Worm (Caenorhabditis elegans) whole organism, young adult: ENCODE results near the gene rskd-1.
A peak's percentile ranks its signal among the peaks of the same experiment; 100 is the strongest.

ENCODE experiments used
- B0261.1 ChIP-seq: sonication (generic microtip); optimal IDR thresholded peaks from 2 replicates; lab custom pipeline; 2016; ENCODE audit warnings: mild to moderate bottlenecking, missing genetic modification characterization, moderate library complexity, missing compliant biosample characterization
- B0336.3 ChIP-seq: fragments of 200-800 bp; sonication (Bioruptor generic); IDR thresholded peaks from 2 replicates; pipeline ENCODE4 v1.3.6; 2022; ENCODE audit warnings: missing genetic modification characterization, missing compliant biosample characterization
- F37B4.10 ChIP-seq: fragments of 200-800 bp; sonication (Bioruptor generic); IDR thresholded peaks from 2 replicates; pipeline ENCODE4 v1.3.6; 2022; ENCODE audit warnings: missing genetic modification characterization, missing compliant biosample characterization
- F49E8.2 ChIP-seq: sonication (generic microtip); optimal IDR thresholded peaks from 3 replicates; lab custom pipeline; 2017; ENCODE audit warnings: missing genetic modification characterization, mild to moderate bottlenecking, missing compliant biosample characterization, antibody characterized with exemption, moderate library complexity; ENCODE audit not compliant: insufficient read depth
- F55B11.4 ChIP-seq: sonication (generic microtip); optimal IDR thresholded peaks from 2 replicates; lab custom pipeline; 2016; ENCODE audit warnings: missing compliant biosample characterization, missing genetic modification characterization, borderline replicate concordance; ENCODE audit not compliant: insufficient read depth
- F57C9.4 ChIP-seq: sonication (generic microtip); optimal IDR thresholded peaks from 2 replicates; lab custom pipeline; 2017; ENCODE audit warnings: mild to moderate bottlenecking, missing genetic modification characterization, missing compliant biosample characterization
- K11D2.4 ChIP-seq: fragments of 200-800 bp; sonication (Bioruptor generic); IDR thresholded peaks from 2 replicates; pipeline ENCODE4 v1.3.6; 2022; ENCODE audit warnings: missing genetic modification reagents, missing genetic modification characterization, missing compliant biosample characterization
- T07F8.4 ChIP-seq: sonication (generic microtip); optimal IDR thresholded peaks from 2 replicates; lab custom pipeline; 2016; ENCODE audit warnings: mild to moderate bottlenecking, missing genetic modification characterization, moderate library complexity, missing compliant biosample characterization
- Y53F4B.3 ChIP-seq: fragments of 200-800 bp; sonication (Bioruptor generic); IDR thresholded peaks from 2 replicates; pipeline ENCODE4 v1.3.6; 2022; ENCODE audit warnings: missing genetic modification reagents, missing genetic modification characterization, missing compliant biosample characterization
- Y95B8A.8 ChIP-seq: fragments of 200-800 bp; sonication (Bioruptor generic); IDR thresholded peaks from 2 replicates; pipeline ENCODE4 v1.3.6; 2022; ENCODE audit warnings: missing genetic modification reagents, missing genetic modification characterization, missing compliant biosample characterization
- akir-1 ChIP-seq: fragments of 200-800 bp; sonication (Bioruptor generic); optimal IDR thresholded peaks from 2 replicates; lab custom pipeline; 2018; ENCODE audit warnings: mild to moderate bottlenecking, missing genetic modification characterization, moderate library complexity, missing compliant biosample characterization
- aptf-2 ChIP-seq: fragments of 200-800 bp; sonication (Bioruptor generic); conservative IDR thresholded peaks from 2 replicates; pipeline ENCODE4 v1.3.6; 2022; ENCODE audit warnings: missing genetic modification reagents, missing genetic modification characterization, missing compliant biosample characterization
- athp-1 ChIP-seq: sonication (generic microtip); optimal IDR thresholded peaks from 2 replicates; lab custom pipeline; 2017; ENCODE audit warnings: mild to moderate bottlenecking, missing genetic modification characterization, missing compliant biosample characterization
- attf-3 ChIP-seq: fragments of 200-800 bp; sonication (Bioruptor generic); conservative IDR thresholded peaks from 2 replicates; pipeline ENCODE4 v1.3.6; 2022; ENCODE audit warnings: missing genetic modification reagents, missing genetic modification characterization, missing compliant biosample characterization
- bed-2 ChIP-seq: fragments of 200-800 bp; sonication (Bioruptor generic); IDR thresholded peaks from 2 replicates; pipeline ENCODE4 v1.3.6; 2022; ENCODE audit warnings: missing genetic modification reagents, missing genetic modification characterization, missing compliant biosample characterization
- ccch-3 ChIP-seq: fragments of 200-800 bp; sonication (Bioruptor generic); optimal IDR thresholded peaks from 2 replicates; lab custom pipeline; 2018; ENCODE audit warnings: mild to moderate bottlenecking, missing genetic modification characterization, missing compliant biosample characterization
- cebp-1 ChIP-seq, 2 experiments: fragments of 200-800 bp in 1 of 2; sonication (Bioruptor generic) in 1 of 2; sonication (generic microtip) in 1 of 2; IDR thresholded peaks in 1 of 2; optimal IDR thresholded peaks in 1 of 2; 2 replicates each; pipeline versions ENCODE4 v1.3.6 to Lab custom; 2017 to 2022; ENCODE audit warnings: missing compliant biosample characterization in 2 of 2, missing genetic modification characterization in 2 of 2, mild to moderate bottlenecking in 1 of 2, missing genetic modification reagents in 1 of 2, moderate library complexity in 1 of 2
- cebp-2 ChIP-seq: fragments of 200-800 bp; sonication (Bioruptor generic); IDR thresholded peaks from 2 replicates; pipeline ENCODE4 v1.3.6; 2022; ENCODE audit warnings: missing genetic modification characterization, missing compliant biosample characterization
- ceh-100 ChIP-seq: fragments of 200-800 bp; sonication (Bioruptor generic); IDR thresholded peaks from 2 replicates; pipeline ENCODE4 v1.3.6; 2022; ENCODE audit warnings: missing genetic modification reagents, missing genetic modification characterization, missing compliant biosample characterization
- ceh-58 ChIP-seq: fragments of 200-800 bp; sonication (Bioruptor generic); IDR thresholded peaks from 2 replicates; pipeline ENCODE4 v1.3.6; 2022; ENCODE audit warnings: missing genetic modification characterization, missing compliant biosample characterization
- ceh-79 ChIP-seq: sonication (generic microtip); optimal IDR thresholded peaks from 2 replicates; lab custom pipeline; 2017; ENCODE audit warnings: mild to moderate bottlenecking, missing genetic modification characterization, missing compliant biosample characterization
- ceh-91 ChIP-seq: fragments of 200-800 bp; sonication (Bioruptor generic); IDR thresholded peaks from 2 replicates; pipeline ENCODE4 v1.3.6; 2022; ENCODE audit warnings: missing genetic modification reagents, missing genetic modification characterization, missing compliant biosample characterization
- chd-7 ChIP-seq: sonication (generic microtip); optimal IDR thresholded peaks from 2 replicates; lab custom pipeline; 2016; ENCODE audit warnings: mild to moderate bottlenecking, missing genetic modification characterization, moderate library complexity, missing compliant biosample characterization
- dpl-1 ChIP-seq: fragments of 150-350 bp; optimal IDR thresholded peaks from 2 replicates; lab custom pipeline; 2014; ENCODE audit warnings: missing biosample characterization, missing genetic modification reagents, missing genetic modification characterization
- ets-4 ChIP-seq: fragments of 200-800 bp; sonication (Bioruptor generic); optimal IDR thresholded peaks from 2 replicates; lab custom pipeline; 2018; ENCODE audit warnings: mild to moderate bottlenecking, missing genetic modification characterization, missing compliant biosample characterization
- lag-1 ChIP-seq: fragments of 200-800 bp; sonication (Bioruptor generic); IDR thresholded peaks from 2 replicates; pipeline ENCODE4 v1.3.6; 2022; ENCODE audit warnings: missing genetic modification reagents, missing genetic modification characterization, missing compliant biosample characterization
- lin-40 ChIP-seq: sonication (generic microtip); optimal IDR thresholded peaks from 2 replicates; lab custom pipeline; 2016; ENCODE audit warnings: missing genetic modification characterization, mild to moderate bottlenecking, missing compliant biosample characterization, missing genotype, missing genetic modification reagents
- lin-54 ChIP-seq: fragments of 200-800 bp; sonication (Bioruptor generic); optimal IDR thresholded peaks from 2 replicates; lab custom pipeline; 2018; ENCODE audit warnings: mild to moderate bottlenecking, missing genetic modification characterization, missing compliant biosample characterization
- lir-1 ChIP-seq: fragments of 200-800 bp; sonication (Bioruptor generic); conservative IDR thresholded peaks from 2 replicates; pipeline ENCODE4 v1.3.6; 2022; ENCODE audit warnings: missing genetic modification reagents, missing genetic modification characterization, missing compliant biosample characterization
- madf-10 ChIP-seq: sonication (generic microtip); optimal IDR thresholded peaks from 2 replicates; lab custom pipeline; 2016; ENCODE audit warnings: mild to moderate bottlenecking, missing genetic modification characterization, missing compliant biosample characterization
- madf-6 ChIP-seq: fragments of 200-800 bp; sonication (Bioruptor generic); IDR thresholded peaks from 2 replicates; pipeline ENCODE4 v1.3.6; 2022; ENCODE audit warnings: missing genetic modification reagents, missing genetic modification characterization, missing compliant biosample characterization
- madf-8 ChIP-seq: fragments of 200-800 bp; sonication (Bioruptor generic); conservative IDR thresholded peaks from 2 replicates; pipeline ENCODE4 v1.3.6; 2022; ENCODE audit warnings: missing genetic modification reagents, missing genetic modification characterization, missing compliant biosample characterization
- mes-4 ChIP-seq: sonication (generic microtip); optimal IDR thresholded peaks from 2 replicates; lab custom pipeline; 2016; ENCODE audit warnings: missing genotype, missing genetic modification characterization, missing compliant biosample characterization
- nhr-179 ChIP-seq: sonication (generic microtip); optimal IDR thresholded peaks from 2 replicates; lab custom pipeline; 2016; ENCODE audit warnings: mild to moderate bottlenecking, missing genetic modification characterization, missing compliant biosample characterization
- nhr-90 ChIP-seq: sonication (generic microtip); optimal IDR thresholded peaks from 2 replicates; lab custom pipeline; 2016; ENCODE audit warnings: missing genotype, mild to moderate bottlenecking, missing genetic modification characterization, missing compliant biosample characterization
- pbrm-1 ChIP-seq: fragments of 200-800 bp; sonication (Bioruptor generic); IDR thresholded peaks from 2 replicates; pipeline ENCODE4 v1.3.6; 2022; ENCODE audit warnings: missing genetic modification reagents, missing genetic modification characterization, missing compliant biosample characterization
- rcor-1 ChIP-seq: fragments of 200-800 bp; sonication (Bioruptor generic); IDR thresholded peaks from 2 replicates; pipeline ENCODE4 v1.3.6; 2022; ENCODE audit warnings: missing genetic modification reagents, missing genetic modification characterization, missing compliant biosample characterization
- repo-1 ChIP-seq: sonication (generic microtip); optimal IDR thresholded peaks from 2 replicates; lab custom pipeline; 2017; ENCODE audit warnings: mild to moderate bottlenecking, missing genetic modification characterization, missing compliant biosample characterization
- rpc-1 ChIP-seq, 2 experiments: fragments of 150-350 bp in 1 of 2; sonication (generic microtip) in 1 of 2; optimal IDR thresholded peaks; 2 replicates each; lab custom pipeline; 2014 to 2018; ENCODE audit warnings: missing biosample characterization in 1 of 2, missing genetic modification characterization in 1 of 2, missing genetic modification reagents in 1 of 2, missing genotype in 1 of 2
- snpc-1.3 ChIP-seq: sonication (generic microtip); optimal IDR thresholded peaks from 2 replicates; lab custom pipeline; 2017; ENCODE audit warnings: missing genetic modification characterization, mild to moderate bottlenecking, missing compliant biosample characterization, antibody characterized with exemption, moderate library complexity, missing genotype, missing genetic modification reagents; ENCODE audit not compliant: insufficient read depth
- snpc-3.4 ChIP-seq: sonication (generic microtip); optimal IDR thresholded peaks from 2 replicates; lab custom pipeline; 2017; ENCODE audit warnings: missing genetic modification characterization, mild to moderate bottlenecking, missing compliant biosample characterization, antibody characterized with exemption, moderate library complexity, missing genotype, missing genetic modification reagents
- tbx-9 ChIP-seq: sonication (generic microtip); optimal IDR thresholded peaks from 2 replicates; lab custom pipeline; 2016; ENCODE audit warnings: borderline replicate concordance, missing genetic modification characterization, inconsistent platforms, missing compliant biosample characterization
- xnd-1 ChIP-seq: sonication (generic microtip); optimal IDR thresholded peaks from 2 replicates; lab custom pipeline; 2016; ENCODE audit warnings: missing genotype, missing genetic modification reagents, missing genetic modification characterization, missing compliant biosample characterization
- ztf-18 ChIP-seq: sonication (generic microtip); optimal IDR thresholded peaks from 2 replicates; lab custom pipeline; 2016; ENCODE audit warnings: missing genotype, mild to moderate bottlenecking, missing genetic modification characterization, missing compliant biosample characterization
- ztf-28 ChIP-seq: fragments of 200-800 bp; sonication (Bioruptor generic); IDR thresholded peaks from 2 replicates; pipeline ENCODE4 v1.3.6; 2022; ENCODE audit warnings: missing genetic modification reagents, missing genetic modification characterization, missing compliant biosample characterization
- ztf-3 ChIP-seq: fragments of 200-800 bp; sonication (Bioruptor generic); optimal IDR thresholded peaks from 2 replicates; lab custom pipeline; 2018; ENCODE audit warnings: mild to moderate bottlenecking, missing genetic modification characterization, missing compliant biosample characterization

Gene rskd-1

DNA sequence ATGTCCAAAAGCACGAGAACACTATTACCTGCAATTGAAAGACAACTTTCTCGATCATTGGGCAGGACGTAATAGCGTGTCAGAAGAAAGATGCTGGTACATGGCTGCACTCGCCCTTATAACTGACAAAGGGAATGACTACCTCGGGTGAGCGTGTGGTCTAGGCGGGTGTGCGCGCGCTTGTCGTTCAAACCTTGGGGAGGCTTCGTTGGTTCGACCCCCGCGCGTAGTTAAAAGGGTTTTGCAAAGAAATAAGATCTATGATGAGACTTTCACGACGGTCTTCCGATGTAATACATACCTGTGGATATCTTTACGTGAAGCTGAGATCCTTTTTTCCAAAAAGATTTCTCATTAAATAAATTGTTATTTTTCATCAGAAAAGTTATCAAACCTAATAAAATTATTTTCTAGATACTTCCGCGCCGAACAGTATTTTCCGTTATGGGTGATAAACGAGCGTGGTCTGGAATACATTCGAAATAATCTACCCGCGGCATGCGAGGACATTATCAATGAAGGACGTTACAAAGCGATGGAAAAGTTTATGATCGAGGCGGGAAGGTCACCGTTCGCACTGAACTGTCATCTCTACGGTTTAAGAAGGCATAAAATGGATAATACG lies 15.2 kb upstream of the rskd-1 start (continued):
- peak; percentile 93 for TF ChIP-seq K11D2.4
- TF ChIP-seq nhr-179, result peak; percentile 90
- TF ChIP-seq madf-6, result peak; percentile 92
- TF ChIP-seq snpc-1.3 (tag; lab: Kevin White, UChicago), result peak; percentile 96
- TF ChIP-seq bed-2, result peak; percentile 96
- TF ChIP-seq xnd-1, result peak; percentile 50
- TF ChIP-seq F37B4.10 (GFP tag; lab: Robert Waterston, UW), result peak; percentile 100
- TF ChIP-seq lin-54 (GFP tag; lab: Kevin White, UChicago), result peak; percentile 95
- TF ChIP-seq rcor-1 (GFP tag; lab: Robert Waterston, UW), result peak; percentile 98
- TF ChIP-seq athp-1 (tag; lab: Kevin White, UChicago), result peak; percentile 99
- TF ChIP-seq ceh-58 (GFP tag; lab: Robert Waterston, UW), result peak; percentile 100
- TF ChIP-seq Y95B8A.8 (GFP tag; lab: Robert Waterston, UW), result peak; percentile 93
- peak; percentile 91 for TF ChIP-seq lin-40 (tag; lab: Kevin White, UChicago)
- TF ChIP-seq ets-4 (GFP tag; lab: Kevin White, UChicago), result peak; percentile 100
- peak; percentile 87 for TF ChIP-seq ztf-3 (GFP tag; lab: Kevin White, UChicago)
- peak; percentile 93 for TF ChIP-seq madf-10
- TF ChIP-seq F55B11.4 (tag; lab: Kevin White, UChicago), result peak; percentile 58
- peak; percentile 80 for TF ChIP-seq ceh-91
- TF ChIP-seq Y53F4B.3, result peak; percentile 90
- TF ChIP-seq snpc-3.4, result peak; percentile 91
- peak; percentile 90 for TF ChIP-seq pbrm-1 (GFP tag; lab: Robert Waterston, UW)
- peak; percentile 99 for TF ChIP-seq B0336.3 (GFP tag; lab: Robert Waterston, UW)
- TF ChIP-seq aptf-2 (GFP tag; lab: Robert Waterston, UW), result peak; percentile 85
- peak; percentile 100 for TF ChIP-seq cebp-2 (GFP tag; lab: Robert Waterston, UW)
- peak; percentile 96 for TF ChIP-seq mes-4 (tag; lab: Kevin White, UChicago)
- TF ChIP-seq tbx-9 (tag; lab: Kevin White, UChicago), result peak; percentile 99
- peak; percentile 44 for TF ChIP-seq dpl-1 (GFP tag; lab: Kevin White, UChicago)
- peak; percentile 100 for TF ChIP-seq ceh-79 (tag; lab: Kevin White, UChicago)
- TF ChIP-seq T07F8.4, result peak; percentile 96
- peak; percentile 99 for TF ChIP-seq nhr-90 (tag; lab: Kevin White, UChicago)
- TF ChIP-seq ztf-28 (GFP tag; lab: Robert Waterston, UW), result peak; percentile 97
- peak; percentile 80 for TF ChIP-seq F49E8.2 (tag; lab: Kevin White, UChicago)
- peak; percentile 99 for TF ChIP-seq lag-1 (GFP tag; lab: Robert Waterston, UW)
- TF ChIP-seq ccch-3 (GFP tag; lab: Kevin White, UChicago), result peak; percentile 98
- peak; percentile 81 for TF ChIP-seq madf-8 (GFP tag; lab: Robert Waterston, UW)
- peak; percentile 78; the same call in 1 of the 2 replicates for TF ChIP-seq lir-1 (GFP tag; lab: Robert Waterston, UW)
- TF ChIP-seq rpc-1 (optimal IDR thresholded peaks at IDR 0.05; lab: Kevin White, UChicago), result peak; percentile 100
- peak; percentile 100 for TF ChIP-seq rpc-1 (tag; optimal IDR thresholded peaks at IDR 0.05; lab: Kevin White, UChicago)
- TF ChIP-seq akir-1 (GFP tag; lab: Kevin White, UChicago), result peak; percentile 89
- TF ChIP-seq B0261.1 (tag; lab: Kevin White, UChicago), result peak; percentile 99
- peak; percentile 91 for TF ChIP-seq ztf-18 (tag; lab: Kevin White, UChicago)
- TF ChIP-seq cebp-1 (GFP tag; IDR thresholded peaks at IDR 0.05; lab: Robert Waterston, UW), result peak; percentile 87
- peak; percentile 94 for TF ChIP-seq cebp-1 (tag; optimal IDR thresholded peaks at IDR 0.05; lab: Kevin White, UChicago)
- TF ChIP-seq attf-3 (GFP tag; lab: Robert Waterston, UW), result peak; percentile 84
- TF ChIP-seq F57C9.4, result peak; percentile 99
- peak; percentile 86 for TF ChIP-seq ceh-100 (GFP tag; lab: Robert Waterston, UW)
- TF ChIP-seq chd-7 (tag; lab: Kevin White, UChicago), result peak; percentile 100
- TF ChIP-seq repo-1 (tag; lab: Kevin White, UChicago), result peak; percentile 99
